ENCODE assay signal across 1 fruit fly cellular context in the genomic region with DNA sequence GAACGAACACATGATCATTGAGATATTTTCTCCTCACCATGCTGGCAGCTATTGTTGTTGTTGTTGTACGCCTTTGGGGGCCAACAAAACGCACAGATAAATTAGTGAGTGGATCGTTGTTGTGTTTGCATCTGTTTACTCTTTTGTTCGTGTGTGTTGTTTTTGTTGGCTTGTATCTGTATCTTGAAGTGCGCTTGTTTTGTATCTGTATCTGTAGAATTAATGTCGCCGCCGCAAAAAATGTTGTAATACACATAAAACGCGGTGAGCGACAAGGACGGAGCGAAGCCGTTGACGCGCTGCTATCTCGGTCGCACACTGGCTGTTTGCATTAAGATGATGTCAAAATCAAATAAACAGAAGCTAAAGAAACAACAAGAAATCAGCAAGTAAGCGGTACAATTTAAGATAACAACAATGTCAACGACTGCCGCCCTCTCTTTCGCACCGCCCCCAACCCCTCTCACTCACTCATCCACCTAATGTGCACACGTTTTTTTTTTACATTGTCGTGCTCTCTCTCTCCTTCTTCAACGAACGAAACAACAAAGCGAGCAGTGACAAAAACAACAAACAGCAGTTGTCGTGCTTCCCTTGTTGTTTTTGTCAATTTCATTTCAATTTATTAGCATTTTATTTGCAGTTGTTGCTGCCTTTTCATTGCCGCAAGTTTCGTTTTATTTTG.
TF ChIP-seq lines count a peak whose summit lies in the region.

No protein-coding gene starts in this region.

TF ChIP-seq in whole organism, embryonic, 481 proteins besides CTCF, POLR2A, EP300 and RAD21 (continued from another document):
- peak; percentile 70 for TF ChIP-seq eyg (GFP tag; optimal IDR thresholded peaks at IDR 0.05; lab: Kevin White, UChicago)
- TF ChIP-seq E2f1 (GFP tag; IDR thresholded peaks at IDR 0.05; lab: Robert Waterston, UW), result no peak; the same call in 1 of the 2 replicates
- no peak; the same call in 1 of the 2 replicates for TF ChIP-seq MBD-R2 (GFP tag; IDR thresholded peaks at IDR 0.05; lab: Robert Waterston, UW)
- peak; percentile 53 for TF ChIP-seq CG2120 (GFP tag; optimal IDR thresholded peaks at IDR 0.05; lab: Kevin White, UChicago)
- no peak for TF ChIP-seq Hr3 (GFP tag; optimal IDR thresholded peaks at IDR 0.05; lab: Kevin White, UChicago)
- TF ChIP-seq bcd (GFP tag; optimal IDR thresholded peaks at IDR 0.05; lab: Kevin White, UChicago), result no peak
- peak; percentile 65 for TF ChIP-seq psq (GFP tag; optimal IDR thresholded peaks at IDR 0.05; lab: Kevin White, UChicago)
- TF ChIP-seq lbe (GFP tag; optimal IDR thresholded peaks at IDR 0.05; lab: Kevin White, UChicago), result peak; percentile 87
- TF ChIP-seq YL-1 (GFP tag; optimal IDR thresholded peaks at IDR 0.05; lab: Kevin White, UChicago), result peak; percentile 59
- TF ChIP-seq CG10462 (GFP tag; optimal IDR thresholded peaks at IDR 0.05; lab: Kevin White, UChicago), result no peak
- TF ChIP-seq Poxn (GFP tag; IDR thresholded peaks at IDR 0.05; lab: Robert Waterston, UW), result no peak
- peak; percentile 47; the same call in 1 of the 2 replicates for TF ChIP-seq vvl (GFP tag; IDR thresholded peaks at IDR 0.05; lab: Robert Waterston, UW)
TF ChIP-seq in whole organism, embryonic: peak in this region for 233.
